Fruit fly (Drosophila melanogaster) Kc167 (cell line): ENCODE data around the gene CG13895.

Source experiments
- Sin3A ChIP-seq: fragments of >200 bp; optimal IDR thresholded peaks from 2 replicates; lab custom pipeline; 2018; ENCODE audit warnings: missing external identifiers
- ttk ChIP-seq: sonication (Bioruptor generic); optimal IDR thresholded peaks from 2 replicates; lab custom pipeline; 2017; ENCODE audit warnings: missing external identifiers

DNA sequence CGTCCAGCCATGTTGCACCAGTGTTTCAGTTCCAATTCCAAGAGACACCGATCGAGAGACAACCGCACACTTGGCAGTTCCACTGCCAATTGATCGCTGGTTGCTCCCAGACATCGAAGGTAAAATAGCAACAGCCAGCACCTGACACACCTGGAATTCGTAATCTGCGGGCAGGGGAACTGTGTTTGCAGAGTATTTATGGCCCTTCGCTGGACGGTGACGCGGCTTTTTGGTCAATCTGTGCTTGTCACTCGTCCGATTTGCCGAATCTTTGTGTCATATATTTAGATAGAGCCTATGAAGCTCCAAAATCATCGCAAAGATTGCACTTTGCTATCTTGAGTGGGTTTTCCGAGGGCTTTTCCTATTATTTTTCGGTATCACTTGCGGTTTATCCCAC lies 20.1 kb downstream of the CG13895 start, which contains the start of gene hiro:
- no peak for TF ChIP-seq ttk (lab: Kevin White, UChicago)
- TF ChIP-seq Sin3A (lab: Kevin White, UChicago): no peak
